Worm (Caenorhabditis elegans): ENCODE measurements around the gene ugt-60.
A peak's percentile ranks its signal among the peaks of the same experiment; 100 is the strongest.

DNA sequence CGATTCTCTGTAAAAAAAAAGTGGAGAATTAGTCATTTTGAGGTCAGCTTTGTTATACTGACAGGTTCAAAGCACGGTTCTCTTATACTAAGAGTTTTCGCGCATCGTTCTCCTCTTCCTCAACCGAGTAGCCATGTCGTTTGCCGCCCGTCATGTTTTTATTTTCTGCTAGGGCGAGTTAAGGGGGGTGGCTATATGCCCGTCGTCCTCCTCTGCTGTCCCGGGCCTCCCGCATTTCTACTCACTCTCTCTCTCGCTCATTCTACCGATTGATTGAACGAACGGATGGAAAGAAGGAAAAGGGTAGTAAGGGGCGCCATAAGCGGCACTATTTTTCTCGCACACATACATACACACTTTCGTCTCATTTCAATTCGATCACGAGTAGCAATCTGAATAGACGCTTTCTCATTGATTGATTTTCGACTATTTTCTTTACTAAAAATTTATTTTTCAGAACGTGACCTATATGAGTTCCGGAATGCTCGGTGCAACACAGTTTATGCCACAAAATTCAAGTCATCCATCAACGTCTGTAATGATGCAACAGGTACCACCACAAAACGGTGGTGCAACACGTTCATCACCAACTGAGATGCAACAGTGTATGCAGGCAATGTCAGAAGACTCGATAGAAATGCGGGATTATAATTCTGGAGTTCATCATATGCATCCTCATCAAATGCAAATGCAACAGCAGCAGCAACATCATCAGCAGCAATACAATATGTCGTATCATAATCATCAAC, 26.5 kb upstream of the ugt-60 start:
- TF ChIP-seq elt-1 (tag; optimal IDR thresholded peaks at IDR 0.05): no peak
- TF ChIP-seq aly-2 (tag; optimal IDR thresholded peaks at IDR 0.05): no peak
- TF ChIP-seq unc-55 (GFP tag; optimal IDR thresholded peaks at IDR 0.05): no peak
- TF ChIP-seq unc-62 (GFP tag; optimal IDR thresholded peaks at IDR 0.05): no peak
- peak; percentile 4 for TF ChIP-seq C34F6.9 (tag; optimal IDR thresholded peaks at IDR 0.05)
- no peak for TF ChIP-seq elt-3 (tag; optimal IDR thresholded peaks at IDR 0.05)
- no peak for TF ChIP-seq ztf-11 (tag; optimal IDR thresholded peaks at IDR 0.05)
- no peak for TF ChIP-seq nhr-12 (tag; optimal IDR thresholded peaks at IDR 0.05)
- no peak for TF ChIP-seq lin-39 (tag; optimal IDR thresholded peaks at IDR 0.05)
